Fruit fly (Drosophila melanogaster) whole organism, adult: Measurements from ENCODE around the gene bark.

Experiments used
- CG11617 ChIP-seq: fragments of 200-800 bp; sonication (Bioruptor generic); optimal IDR thresholded peaks from 2 replicates; lab custom pipeline; 2017; ENCODE audit warnings: mild to moderate bottlenecking, missing biosample characterization, missing genetic modification reagents, missing genetic modification characterization
- CG12768 ChIP-seq: fragments of 200-800 bp; sonication (Bioruptor generic); optimal IDR thresholded peaks from 2 replicates; lab custom pipeline; 2017; ENCODE audit warnings: missing biosample characterization, missing genetic modification characterization, mild to moderate bottlenecking, moderate library complexity, missing genetic modification reagents
- CG14711 ChIP-seq: fragments of 200-800 bp; sonication (Bioruptor generic); optimal IDR thresholded peaks from 2 replicates; lab custom pipeline; 2018; ENCODE audit warnings: missing biosample characterization, mild to moderate bottlenecking, missing genetic modification characterization, moderate library complexity
- CG1620 ChIP-seq: fragments of 200-800 bp; sonication (Bioruptor generic); optimal IDR thresholded peaks from 2 replicates; lab custom pipeline; 2016; ENCODE audit warnings: missing biosample characterization, missing genetic modification characterization
- CG33017 ChIP-seq: fragments of 200-800 bp; sonication (Bioruptor generic); optimal IDR thresholded peaks from 2 replicates; lab custom pipeline; 2018; ENCODE audit warnings: missing biosample characterization, mild to moderate bottlenecking, missing genetic modification characterization, moderate library complexity
- CG5204 ChIP-seq: fragments of 200-800 bp; sonication (Bioruptor generic); optimal IDR thresholded peaks from 2 replicates; lab custom pipeline; 2016; ENCODE audit warnings: missing biosample characterization, missing genetic modification characterization
- CG7045 ChIP-seq: fragments of 200-800 bp; sonication (Bioruptor generic); optimal IDR thresholded peaks from 2 replicates; lab custom pipeline; 2017; ENCODE audit warnings: missing biosample characterization, mild to moderate bottlenecking, missing genetic modification characterization
- CG7101 ChIP-seq: fragments of 200-800 bp; sonication (Bioruptor generic); optimal IDR thresholded peaks from 2 replicates; lab custom pipeline; 2018; ENCODE audit warnings: missing biosample characterization, mild to moderate bottlenecking, missing genetic modification characterization, moderate library complexity
- Clk ChIP-seq: fragments of 200-800 bp; sonication (Bioruptor generic); optimal IDR thresholded peaks from 2 replicates; lab custom pipeline; 2017; ENCODE audit warnings: missing biosample characterization, missing genetic modification characterization
- Crg-1 ChIP-seq: fragments of 200-800 bp; sonication (Bioruptor generic); optimal IDR thresholded peaks from 2 replicates; lab custom pipeline; 2016; ENCODE audit warnings: missing biosample characterization, missing genetic modification characterization
- Hr96 ChIP-seq: fragments of 200-800 bp; sonication (Bioruptor generic); optimal IDR thresholded peaks from 2 replicates; lab custom pipeline; 2016; ENCODE audit warnings: missing biosample characterization, missing genetic modification characterization
- Mnt ChIP-seq: fragments of 200-800 bp; sonication (Bioruptor generic); optimal IDR thresholded peaks from 2 replicates; lab custom pipeline; 2016; ENCODE audit warnings: missing biosample characterization, mild to moderate bottlenecking, missing genetic modification characterization
- bab1 ChIP-seq: fragments of 200-800 bp; sonication (Bioruptor generic); optimal IDR thresholded peaks from 3 replicates; lab custom pipeline; 2019; ENCODE audit warnings: missing biosample characterization, mild to moderate bottlenecking, missing genetic modification characterization, moderate library complexity
- cic ChIP-seq: fragments of 200-800 bp; sonication (Bioruptor generic); optimal IDR thresholded peaks from 2 replicates; lab custom pipeline; 2017; ENCODE audit warnings: missing biosample characterization, mild to moderate bottlenecking, missing genetic modification characterization, moderate library complexity
- cnc ChIP-seq, 2 experiments: fragments of >200 bp; optimal IDR thresholded peaks; 2 replicates each; lab custom pipeline; 2017
- kay ChIP-seq: fragments of 200-800 bp; sonication (Bioruptor generic); peaks from one replicate; lab custom pipeline; 2016; ENCODE audit warnings: missing biosample characterization, missing genetic modification characterization, borderline replicate concordance
- ovo ChIP-seq: fragments of 200-800 bp; sonication (Bioruptor generic); optimal IDR thresholded peaks from 2 replicates; lab custom pipeline; 2016; ENCODE audit warnings: missing biosample characterization, missing genetic modification characterization
- pad ChIP-seq: fragments of 200-800 bp; sonication (Bioruptor generic); optimal IDR thresholded peaks from 3 replicates; lab custom pipeline; 2017; ENCODE audit warnings: missing biosample characterization, missing genetic modification characterization, mild to moderate bottlenecking, moderate library complexity, missing genetic modification reagents
- tj ChIP-seq: fragments of 200-800 bp; sonication (Bioruptor generic); optimal IDR thresholded peaks from 3 replicates; lab custom pipeline; 2017; ENCODE audit warnings: missing biosample characterization, mild to moderate bottlenecking, missing genetic modification characterization, moderate library complexity
- toe ChIP-seq: fragments of 200-800 bp; sonication (Bioruptor generic); optimal IDR thresholded peaks from 2 replicates; lab custom pipeline; 2016; ENCODE audit warnings: missing biosample characterization, missing genetic modification characterization

The bark gene

DNA sequence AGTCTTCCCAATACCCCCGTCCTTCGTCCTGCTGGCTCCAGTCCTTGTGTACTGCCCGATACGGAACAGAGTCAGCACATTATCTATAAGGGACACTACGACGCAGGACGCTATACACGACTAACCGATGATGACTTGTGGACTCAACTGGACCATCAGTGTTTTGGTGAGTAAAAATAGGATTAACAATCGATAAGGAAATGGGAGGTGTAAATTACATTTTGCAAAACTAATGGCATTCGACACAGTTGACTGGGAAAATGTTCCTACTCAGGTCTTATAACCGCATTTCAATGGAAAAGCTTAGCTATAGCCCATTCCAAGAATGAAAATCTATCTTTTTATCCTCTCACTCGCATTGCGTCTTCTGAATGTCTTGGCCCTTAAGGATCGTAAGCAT, 21.8 kb upstream of the bark start, which contains the start of gene CG43703:
CG43703 (plus strand) TSS at position 301 of the 400 bp plus-strand sequence.
- no peak for TF ChIP-seq Mnt (GFP tag; lab: Kevin White, UChicago)
- no peak for TF ChIP-seq CG7101
- TF ChIP-seq CG11617 = no peak
- TF ChIP-seq CG5204 (GFP tag; lab: Kevin White, UChicago) = no peak
- no peak for TF ChIP-seq bab1 (GFP tag; lab: Kevin White, UChicago)
- TF ChIP-seq ovo = no peak
- no peak for TF ChIP-seq CG12768
- no peak for TF ChIP-seq kay (GFP tag; lab: Kevin White, UChicago)
- TF ChIP-seq cic (GFP tag; lab: Kevin White, UChicago) = no peak
- no peak for TF ChIP-seq tj (GFP tag; lab: Kevin White, UChicago)
- no peak for TF ChIP-seq CG33017 (tag; lab: Kevin White, UChicago)
- no peak for TF ChIP-seq Clk (GFP tag; lab: Kevin White, UChicago)
- TF ChIP-seq toe = no peak
- TF ChIP-seq CG7045 = no peak
- TF ChIP-seq CG14711 (tag; lab: Kevin White, UChicago) = no peak
- TF ChIP-seq Crg-1 = no peak
- TF ChIP-seq CG1620 (GFP tag; lab: Kevin White, UChicago) = no peak
- no peak for TF ChIP-seq pad (GFP tag; lab: Kevin White, UChicago)
- TF ChIP-seq Hr96 (GFP tag; lab: Kevin White, UChicago) = no peak

DNA sequence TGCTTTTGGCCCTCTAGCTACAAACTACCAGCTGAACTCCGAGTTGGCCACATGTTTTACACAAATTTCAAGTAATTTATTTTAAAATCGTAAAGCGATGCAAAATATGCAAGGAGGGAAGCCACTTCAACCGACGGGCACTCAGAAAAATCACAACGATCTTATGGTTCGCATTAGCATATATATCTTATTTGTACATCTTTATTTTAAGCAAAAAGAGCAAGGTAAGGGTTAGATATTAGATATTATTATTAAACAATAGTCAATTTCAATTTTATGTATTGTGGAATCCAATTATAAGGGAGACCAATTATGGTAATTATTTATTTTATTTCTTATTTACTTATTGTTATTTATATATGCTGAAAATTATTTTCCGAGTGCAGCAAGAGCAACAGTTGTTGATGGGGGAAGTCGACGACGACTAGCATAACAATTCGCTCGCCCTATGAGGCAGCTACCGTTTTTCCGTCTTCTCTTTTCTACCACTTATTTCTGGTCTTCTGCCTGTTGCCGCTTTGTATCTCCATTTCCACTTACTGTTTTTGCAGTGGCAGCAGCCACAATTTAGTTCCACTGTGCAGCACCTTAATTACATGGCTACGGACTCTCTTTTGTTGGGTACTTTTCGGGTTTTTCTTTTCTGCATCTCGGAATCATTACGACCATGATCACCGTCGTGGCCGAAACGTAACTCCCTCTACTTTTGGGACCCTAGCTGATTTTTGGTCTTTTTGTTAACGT, 17.1 kb upstream of the bark start:
- TF ChIP-seq kay (GFP tag; lab: Kevin White, UChicago) (peak; percentile 55), CG7045 (no peak), CG14711 (tag; lab: Kevin White, UChicago) (no peak)

DNA sequence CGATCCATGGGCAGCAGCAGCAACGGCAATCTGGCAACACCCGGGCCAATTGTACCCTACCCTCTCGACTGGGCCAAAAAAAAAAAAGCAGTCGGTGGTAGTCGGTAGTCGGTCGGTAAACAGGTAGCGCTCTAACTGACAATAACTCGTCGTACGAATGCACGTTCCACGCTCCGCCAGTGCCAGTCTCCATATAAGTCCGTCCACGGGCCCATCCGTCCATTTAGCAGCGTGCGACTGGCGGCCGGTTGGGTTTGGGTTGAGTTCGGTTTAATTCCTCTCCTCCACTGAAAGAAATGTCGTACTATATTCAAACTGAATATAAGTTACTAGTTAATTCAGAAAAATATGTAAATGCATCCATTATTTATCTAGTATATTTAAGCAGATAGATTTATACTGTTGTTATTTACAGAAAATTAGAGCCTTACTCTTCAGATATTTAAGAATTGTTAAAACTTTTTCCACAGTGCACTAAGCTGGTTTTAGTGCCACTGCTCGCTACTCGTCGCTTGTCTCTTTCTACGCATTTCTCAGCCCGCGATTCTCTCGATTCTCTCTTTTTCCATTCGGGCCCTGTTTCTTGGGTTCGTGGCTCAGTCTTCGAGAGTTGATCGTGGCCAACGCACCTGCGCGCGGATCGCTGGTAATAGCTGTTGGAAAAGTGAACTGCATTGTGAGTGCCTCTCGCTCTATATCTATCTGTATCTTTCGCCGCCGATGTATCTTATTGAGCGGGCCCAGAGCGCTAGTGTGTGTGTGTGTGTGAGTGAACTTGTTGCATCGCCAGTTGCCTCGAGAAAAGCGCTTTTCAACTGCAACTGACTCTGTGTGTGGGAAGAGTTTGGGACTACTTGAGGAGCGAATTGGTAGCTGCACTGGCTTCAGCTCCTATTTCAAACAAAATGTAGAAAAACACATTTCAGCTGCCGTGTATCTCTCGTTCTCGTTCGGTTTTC, 15.6 kb upstream of the bark start, which contains the start of gene bowl:
bowl (plus strand) TSS at position 592 of the 959 bp plus-strand sequence.
- peak; percentile 73 for TF ChIP-seq Hr96 (GFP tag; lab: Kevin White, UChicago)
- peak; percentile 80 for TF ChIP-seq CG7045
- peak; percentile 82 for TF ChIP-seq CG5204 (GFP tag; lab: Kevin White, UChicago)
- peak; percentile 88 for TF ChIP-seq bab1 (GFP tag; lab: Kevin White, UChicago)
- TF ChIP-seq tj (GFP tag; lab: Kevin White, UChicago) = peak; percentile 69
- TF ChIP-seq cnc (optimal IDR thresholded peaks at IDR 0.05; lab: Kevin White, UChicago) = no peak
- peak; percentile 70 for TF ChIP-seq Crg-1
- peak; percentile 70 for TF ChIP-seq CG14711 (tag; lab: Kevin White, UChicago)
- TF ChIP-seq CG11617 = peak; percentile 83
- peak; percentile 94 for TF ChIP-seq CG7101
- peak; percentile 69 for TF ChIP-seq CG12768
- peak; percentile 56 for TF ChIP-seq ovo
- TF ChIP-seq Clk (GFP tag; lab: Kevin White, UChicago) = no peak
- peak; percentile 54 for TF ChIP-seq cic (GFP tag; lab: Kevin White, UChicago)
- TF ChIP-seq toe = peak; percentile 66
- TF ChIP-seq kay (GFP tag; lab: Kevin White, UChicago) = no peak
- TF ChIP-seq CG1620 (GFP tag; lab: Kevin White, UChicago) = peak; percentile 61
- TF ChIP-seq Mnt (GFP tag; lab: Kevin White, UChicago) = peak; percentile 61
- peak; percentile 35 for TF ChIP-seq pad (GFP tag; lab: Kevin White, UChicago)
- peak; percentile 94 for TF ChIP-seq CG33017 (tag; lab: Kevin White, UChicago)

DNA sequence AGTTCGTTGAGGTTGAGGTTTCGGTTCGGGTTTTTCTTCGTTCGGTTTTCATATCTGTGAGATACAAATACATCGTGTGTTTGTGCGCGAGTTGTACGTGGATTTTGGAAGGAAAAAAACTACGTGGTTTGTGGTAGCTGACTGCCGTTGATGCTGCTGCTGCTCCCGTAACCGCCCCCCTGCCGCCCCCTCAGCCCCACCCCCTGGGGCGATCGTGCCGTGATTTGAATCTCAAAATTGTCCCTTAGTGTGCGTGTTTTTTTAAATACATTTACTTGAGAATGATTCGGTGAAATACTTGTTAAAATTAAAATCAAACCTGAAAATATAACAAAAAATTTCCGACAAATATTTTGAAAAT, 14.9 kb upstream of the bark start:
- TF ChIP-seq ovo (no peak), CG7045 (no peak), CG1620 (GFP tag; lab: Kevin White, UChicago) (no peak), CG14711 (tag; lab: Kevin White, UChicago) (no peak), Hr96 (GFP tag; lab: Kevin White, UChicago) (no peak), pad (GFP tag; lab: Kevin White, UChicago) (no peak), kay (GFP tag; lab: Kevin White, UChicago) (no peak), CG12768 (no peak), tj (GFP tag; lab: Kevin White, UChicago) (no peak)

DNA sequence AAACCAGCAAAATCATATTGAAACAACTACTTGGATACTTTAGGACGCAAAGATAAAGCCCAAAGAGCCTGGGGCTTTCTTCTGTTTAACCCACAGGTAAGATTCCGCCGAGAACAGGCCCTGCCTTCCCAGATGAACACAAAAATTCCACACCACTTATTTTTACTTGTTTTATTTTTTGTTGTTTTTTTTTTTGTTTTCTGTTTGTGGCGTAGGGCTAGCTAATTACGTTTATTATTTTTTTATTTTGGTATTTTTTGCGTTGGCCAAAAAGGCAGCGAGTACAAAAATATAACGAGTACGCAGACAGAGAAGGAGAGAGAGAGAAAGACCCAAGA, 14.4 kb upstream of the bark start:
- TF ChIP-seq CG1620 (GFP tag; lab: Kevin White, UChicago) (no peak), Hr96 (GFP tag; lab: Kevin White, UChicago) (no peak), kay (GFP tag; lab: Kevin White, UChicago) (no peak), CG33017 (tag; lab: Kevin White, UChicago) (no peak), Mnt (GFP tag; lab: Kevin White, UChicago) (no peak), CG14711 (tag; lab: Kevin White, UChicago) (no peak), CG11617 (no peak)
